Worm (Caenorhabditis elegans) whole organism, L2 larva: ENCODE results near the gene ZC395.4.

Source experiments
- C34F6.9 ChIP-seq: fragments of 150-350 bp; optimal IDR thresholded peaks from 2 replicates; lab custom pipeline; 2014; ENCODE audit warnings: missing biosample characterization, missing genetic modification characterization
- F13H6.1 ChIP-seq: sonication (generic microtip); optimal IDR thresholded peaks from 2 replicates; lab custom pipeline; 2016; ENCODE audit warnings: missing genetic modification characterization, missing compliant biosample characterization
- Y55F3AM.14 ChIP-seq: fragments of 200-800 bp; sonication (Bioruptor generic); optimal IDR thresholded peaks from 2 replicates; lab custom pipeline; 2018; ENCODE audit warnings: mild to moderate bottlenecking, missing genetic modification characterization, missing compliant biosample characterization
- ZK546.5 ChIP-seq: sonication (generic microtip); optimal IDR thresholded peaks from 2 replicates; lab custom pipeline; 2017; ENCODE audit warnings: missing biosample characterization, missing genetic modification characterization
- ama-1 ChIP-seq: fragments of 150-350 bp; optimal IDR thresholded peaks from 2 replicates; lab custom pipeline; 2018; ENCODE audit warnings: inconsistent platforms
- blmp-1 ChIP-seq: sonication (generic microtip); optimal IDR thresholded peaks from 2 replicates; lab custom pipeline; 2017; ENCODE audit warnings: missing genetic modification characterization, mild to moderate bottlenecking, missing compliant biosample characterization, antibody characterized with exemption, moderate library complexity; ENCODE audit not compliant: insufficient read depth
- ceh-16 ChIP-seq: fragments of 150-350 bp; optimal IDR thresholded peaks from 2 replicates; lab custom pipeline; 2014; ENCODE audit warnings: missing biosample characterization, missing genetic modification characterization
- ceh-82 ChIP-seq: fragments of 150-350 bp; optimal IDR thresholded peaks from 2 replicates; lab custom pipeline; 2014; ENCODE audit warnings: missing biosample characterization, missing genetic modification characterization
- dmd-4 ChIP-seq: sonication (generic microtip); optimal IDR thresholded peaks from 2 replicates; lab custom pipeline; 2017; ENCODE audit warnings: missing biosample characterization, missing genetic modification characterization
- elt-1 ChIP-seq: fragments of 150-350 bp; optimal IDR thresholded peaks from 2 replicates; lab custom pipeline; 2014; ENCODE audit warnings: missing biosample characterization, missing genetic modification characterization
- elt-3 ChIP-seq: sonication (generic microtip); optimal IDR thresholded peaks from 2 replicates; lab custom pipeline; 2017; ENCODE audit warnings: missing biosample characterization, missing genetic modification characterization
- fos-1 ChIP-seq: fragments of 150-350 bp; optimal IDR thresholded peaks from 2 replicates; lab custom pipeline; 2014; ENCODE audit warnings: missing biosample characterization, missing genetic modification characterization
- gmeb-1 ChIP-seq: fragments of 150-350 bp; optimal IDR thresholded peaks from 2 replicates; lab custom pipeline; 2014; ENCODE audit warnings: missing biosample characterization, missing genetic modification characterization
- lin-13 ChIP-seq: fragments of 150-350 bp; optimal IDR thresholded peaks from 2 replicates; lab custom pipeline; 2014; ENCODE audit warnings: missing biosample characterization, missing genetic modification reagents, missing genetic modification characterization
- lin-39 ChIP-seq: fragments of 150-350 bp; optimal IDR thresholded peaks from 2 replicates; lab custom pipeline; 2014; ENCODE audit warnings: missing biosample characterization, missing genetic modification reagents, missing genetic modification characterization
- lsy-2 ChIP-seq, 2 experiments: fragments of 150-350 bp in 1 of 2; sonication (generic microtip) in 1 of 2; optimal IDR thresholded peaks; 2 replicates each; lab custom pipeline; 2014 to 2017; ENCODE audit warnings: missing biosample characterization in 2 of 2, missing genetic modification characterization in 2 of 2
- mbf-1 ChIP-seq: sonication (generic microtip); optimal IDR thresholded peaks from 2 replicates; lab custom pipeline; 2017; ENCODE audit warnings: missing biosample characterization, missing genetic modification characterization
- mdl-1 ChIP-seq, 2 experiments: fragments of 150-350 bp in 1 of 2; sonication (generic microtip) in 1 of 2; optimal IDR thresholded peaks; 2 replicates each; lab custom pipeline; 2017; ENCODE audit warnings: missing biosample characterization in 2 of 2, missing genetic modification characterization in 2 of 2
- nhr-10 ChIP-seq: sonication (generic microtip); optimal IDR thresholded peaks from 2 replicates; lab custom pipeline; 2017; ENCODE audit warnings: missing biosample characterization, missing genetic modification characterization
- nhr-11 ChIP-seq: fragments of 150-350 bp; optimal IDR thresholded peaks from 2 replicates; lab custom pipeline; 2014; ENCODE audit warnings: missing biosample characterization, missing genetic modification characterization
- nhr-12 ChIP-seq: fragments of 150-350 bp; optimal IDR thresholded peaks from 2 replicates; lab custom pipeline; 2014; ENCODE audit warnings: missing biosample characterization, missing genetic modification characterization
- nhr-129 ChIP-seq: fragments of 150-350 bp; optimal IDR thresholded peaks from 2 replicates; lab custom pipeline; 2014; ENCODE audit warnings: missing biosample characterization, missing genetic modification characterization
- nhr-23 ChIP-seq: fragments of 150-350 bp; optimal IDR thresholded peaks from 2 replicates; lab custom pipeline; 2014; ENCODE audit warnings: missing biosample characterization, missing genetic modification reagents, missing genetic modification characterization
- nhr-237 ChIP-seq: fragments of 150-350 bp; optimal IDR thresholded peaks from 2 replicates; lab custom pipeline; 2014; ENCODE audit warnings: missing biosample characterization, missing genetic modification characterization
- nhr-6 ChIP-seq: fragments of 150-350 bp; optimal IDR thresholded peaks from 2 replicates; lab custom pipeline; 2014; ENCODE audit warnings: missing biosample characterization, missing genetic modification characterization
- nhr-77 ChIP-seq: fragments of 150-350 bp; optimal IDR thresholded peaks from 2 replicates; lab custom pipeline; 2014; ENCODE audit warnings: missing biosample characterization, missing genetic modification characterization
- peb-1 ChIP-seq: fragments of 150-350 bp; optimal IDR thresholded peaks from 2 replicates; lab custom pipeline; 2014; ENCODE audit warnings: missing biosample characterization, missing genetic modification characterization
- sem-4 ChIP-seq: fragments of 150-350 bp; optimal IDR thresholded peaks from 2 replicates; lab custom pipeline; 2014; ENCODE audit warnings: missing biosample characterization, missing genetic modification reagents, missing genetic modification characterization
- skn-1 ChIP-seq: sonication (generic microtip); optimal IDR thresholded peaks from 2 replicates; lab custom pipeline; 2017; ENCODE audit warnings: missing biosample characterization, missing genetic modification characterization
- sma-3 ChIP-seq: sonication (generic microtip); optimal IDR thresholded peaks from 2 replicates; lab custom pipeline; 2016; ENCODE audit warnings: missing genetic modification reagents, missing genetic modification characterization, missing compliant biosample characterization
- snpc-4 ChIP-seq: fragments of 150-350 bp; optimal IDR thresholded peaks from 2 replicates; lab custom pipeline; 2014; ENCODE audit warnings: missing biosample characterization, missing genetic modification characterization
- unc-39 ChIP-seq: fragments of 150-350 bp; optimal IDR thresholded peaks from 2 replicates; lab custom pipeline; 2014; ENCODE audit warnings: missing biosample characterization, missing genetic modification characterization
- unc-55 ChIP-seq: fragments of 150-350 bp; sonication (generic microtip); optimal IDR thresholded peaks from 3 replicates; lab custom pipeline; 2014; ENCODE audit warnings: missing biosample characterization, missing genetic modification reagents, missing genetic modification characterization
- unc-62 ChIP-seq: fragments of 150-350 bp; optimal IDR thresholded peaks from 2 replicates; lab custom pipeline; 2014; ENCODE audit warnings: missing biosample characterization, missing genetic modification reagents, missing genetic modification characterization
- ztf-1 ChIP-seq: fragments of 200-800 bp; sonication (Bioruptor generic); conservative IDR thresholded peaks from 2 replicates; pipeline ENCODE4 v1.3.6; 2022; ENCODE audit warnings: missing genetic modification characterization, missing compliant biosample characterization
- ztf-11 ChIP-seq: sonication (generic microtip); optimal IDR thresholded peaks from 2 replicates; lab custom pipeline; 2017; ENCODE audit warnings: missing biosample characterization, missing genetic modification characterization

The ZC395.4 gene

ce11 chrIII:5248706-5249105 is 21.2 kb upstream of the ZC395.4 start:
- TF ChIP-seq nhr-10: no peak
- TF ChIP-seq ZK546.5: no peak
- TF ChIP-seq nhr-77: no peak
- no peak for TF ChIP-seq nhr-23
- TF ChIP-seq ceh-16 (tag; lab: Kevin White, UChicago): no peak
- no peak for TF ChIP-seq elt-1 (tag; lab: Kevin White, UChicago)
- no peak for TF ChIP-seq sem-4 (tag; lab: Kevin White, UChicago)
- TF ChIP-seq F13H6.1 (tag; lab: Kevin White, UChicago): no peak
- TF ChIP-seq mbf-1: no peak
- no peak for TF ChIP-seq lsy-2 (tag; optimal IDR thresholded peaks at IDR 0.05; lab: Kevin White, UChicago)

- TF ChIP-seq dmd-4 (tag; lab: Kevin White, UChicago) (no peak), nhr-237 (tag; lab: Kevin White, UChicago) (no peak), nhr-11 (tag; lab: Kevin White, UChicago) (no peak), nhr-12 (tag; lab: Kevin White, UChicago) (no peak), nhr-23 (no peak), C34F6.9 (tag; lab: Kevin White, UChicago) (no peak), unc-62 (GFP tag; lab: Kevin White, UChicago) (no peak), blmp-1 (no peak), skn-1 (tag; lab: Kevin White, UChicago) (no peak), ama-1 (lab: Kevin White, UChicago) (no peak), fos-1 (tag; lab: Kevin White, UChicago) (no peak)
Observed at ce11 chrIII:5254108-5254507, 15.8 kb upstream of the ZC395.4 start, which contains the start of the genes sumv-1 and gop-1. sumv-1 (minus strand) TSS chrIII:5254187. gop-1 (plus strand) TSS chrIII:5254438.

ce11 chrIII:5258918-5259317 is 11.0 kb upstream of the ZC395.4 start, which contains the start of gene gop-2:
gop-2 (plus strand) TSS chrIII:5259023.
- no peak for TF ChIP-seq gmeb-1 (tag; lab: Kevin White, UChicago)
- TF ChIP-seq lsy-2 (tag; optimal IDR thresholded peaks at IDR 0.05; lab: Kevin White, UChicago): no peak
- no peak for TF ChIP-seq nhr-77
- TF ChIP-seq mdl-1 (tag; optimal IDR thresholded peaks at IDR 0.05; lab: Kevin White, UChicago): no peak
- no peak for TF ChIP-seq lin-13 (GFP tag; lab: Kevin White, UChicago)
- TF ChIP-seq nhr-6: no peak
- no peak for TF ChIP-seq F13H6.1 (tag; lab: Kevin White, UChicago)
- no peak for TF ChIP-seq unc-62 (GFP tag; lab: Kevin White, UChicago)

ce11 chrIII:5260394-5260793 is 9.5 kb upstream of the ZC395.4 start, which contains the start of gene gop-3:
gop-3 (plus strand) TSS chrIII:5260694.
- TF ChIP-seq nhr-10: no peak
- no peak for TF ChIP-seq ztf-11 (tag; lab: Kevin White, UChicago)
- no peak for TF ChIP-seq sma-3
- no peak for TF ChIP-seq nhr-23
- no peak for TF ChIP-seq mdl-1 (tag; optimal IDR thresholded peaks at IDR 0.05; lab: Kevin White, UChicago)
- no peak for TF ChIP-seq lin-39 (tag; lab: Kevin White, UChicago)
- TF ChIP-seq gmeb-1 (tag; lab: Kevin White, UChicago): no peak
- TF ChIP-seq ZK546.5: no peak

- TF ChIP-seq ztf-11 (tag; lab: Kevin White, UChicago) (no peak), sma-3 (no peak), elt-3 (no peak), nhr-10 (no peak), snpc-4 (tag; lab: Kevin White, UChicago) (no peak), Y55F3AM.14 (GFP tag; lab: Kevin White, UChicago) (no peak), peb-1 (tag; lab: Kevin White, UChicago) (no peak), nhr-77 (no peak), C34F6.9 (tag; lab: Kevin White, UChicago) (no peak), ZK546.5 (no peak), nhr-23 (no peak), unc-55 (GFP tag; lab: Kevin White, UChicago) (no peak), nhr-12 (tag; lab: Kevin White, UChicago) (no peak), ceh-82 (tag; lab: Kevin White, UChicago) (no peak), unc-39 (no peak), elt-1 (tag; lab: Kevin White, UChicago) (no peak), ztf-1 (GFP tag; lab: Robert Waterston, UW) (no peak), lin-13 (GFP tag; lab: Kevin White, UChicago) (no peak), nhr-129 (tag; lab: Kevin White, UChicago) (no peak)
Observed at ce11 chrIII:5263299-5263993, 6.5 kb upstream of the ZC395.4 start, which contains the start of the genes C34E10.9 and hap-1. C34E10.9 (minus strand) TSS chrIII:5263399. hap-1 (plus strand) TSS chrIII:5263943.
